Fruit fly (Drosophila melanogaster): Measurements from ENCODE around the gene Irk1.

DNA sequence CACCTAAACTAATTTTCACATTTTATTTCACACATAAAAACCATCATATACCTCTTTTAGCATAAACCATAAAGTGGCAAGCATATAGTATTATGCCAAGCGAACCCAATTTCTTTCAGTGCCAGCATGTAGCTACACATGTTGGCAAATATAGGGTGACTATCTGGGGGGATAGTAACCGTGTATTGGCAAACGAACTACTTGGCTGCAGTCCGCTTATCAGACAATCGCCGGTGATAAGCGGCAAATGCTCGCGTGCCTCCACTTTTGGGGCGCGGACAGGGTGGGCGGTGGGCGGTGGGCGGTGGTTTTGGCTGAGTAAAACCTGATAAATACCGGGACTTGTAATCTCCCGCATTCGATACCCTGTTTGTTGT, 28.5 kb upstream of the Irk1 start:
- TF ChIP-seq CG8478 (optimal IDR thresholded peaks at IDR 0.05) (no peak), CTCF (optimal IDR thresholded peaks at IDR 0.05) (no peak)

Measured in S2 (cell line).